Worm (Caenorhabditis elegans): ENCODE data around the gene W09B6.4.

DNA sequence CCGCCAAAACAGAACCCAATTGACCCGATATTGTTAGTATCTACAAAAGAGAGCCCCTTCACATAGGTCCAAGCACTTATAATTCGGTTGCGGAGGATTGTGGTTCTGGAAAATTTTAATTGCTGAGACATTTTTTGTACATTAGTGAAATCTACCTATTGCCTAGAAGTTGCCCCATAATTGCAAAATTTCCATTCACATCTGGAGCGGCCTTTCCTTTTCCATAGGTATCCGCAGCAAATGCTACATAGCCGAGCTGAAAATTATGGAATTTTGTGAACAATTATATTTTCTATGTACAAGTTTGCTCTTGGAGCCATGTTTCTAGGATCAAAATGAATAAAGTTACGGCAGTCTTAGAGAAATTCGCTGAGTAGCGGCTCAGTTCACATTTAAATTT, 30.2 kb upstream of the W09B6.4 start:
- TF ChIP-seq odd-2 (tag; optimal IDR thresholded peaks at IDR 0.05) (no peak), ref-2 (tag; optimal IDR thresholded peaks at IDR 0.05) (no peak), che-1 (tag; optimal IDR thresholded peaks at IDR 0.05) (no peak), sox-4 (tag; optimal IDR thresholded peaks at IDR 0.05) (no peak), fkh-10 (GFP tag; optimal IDR thresholded peaks at IDR 0.05) (no peak), ceh-22 (tag; optimal IDR thresholded peaks at IDR 0.05) (no peak), ztf-16 (tag; optimal IDR thresholded peaks at IDR 0.05) (no peak)

All from whole organism, late embryonic.